Fruit fly (Drosophila melanogaster): Measurements from ENCODE around the gene CG18787.

The CG18787 gene

DNA sequence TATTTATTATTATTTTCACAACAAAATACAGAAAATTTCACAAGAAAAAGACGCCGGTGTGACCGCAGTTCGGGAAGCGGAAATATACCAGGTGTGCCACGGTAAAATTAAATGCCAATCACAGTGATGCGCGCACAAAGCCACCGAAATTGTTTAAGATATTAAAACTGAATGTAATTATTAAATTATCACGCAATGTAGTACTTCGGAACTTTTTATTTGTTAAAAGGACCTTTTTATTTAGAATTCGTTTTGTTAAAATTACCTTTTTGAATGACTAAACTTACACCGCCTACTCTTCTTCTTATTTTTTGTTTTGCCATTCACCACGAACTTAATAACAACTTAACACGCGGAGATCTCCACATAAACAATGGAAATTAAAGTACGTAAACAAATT, 11.2 kb downstream of the CG18787 start, which contains the start of the genes CG6686 and CG34163 (continued):
- TF ChIP-seq CG15073 (GFP tag; optimal IDR thresholded peaks at IDR 0.05) (no peak), oc (tag; optimal IDR thresholded peaks at IDR 0.05) (no peak), CG11456 (GFP tag; IDR thresholded peaks at IDR 0.05) (no peak), btn (GFP tag; optimal IDR thresholded peaks at IDR 0.05) (no peak), danr (GFP tag; IDR thresholded peaks at IDR 0.05) (no peak), ttk (GFP tag; IDR thresholded peaks at IDR 0.05) (no peak), CG2199 (GFP tag; IDR thresholded peaks at IDR 0.05) (0 out of 3 replicates have a peak, but pooled peaks have one; percentile 29), fru (optimal IDR thresholded peaks at IDR 0.05) (no peak), CG10366 (GFP tag; IDR thresholded peaks at IDR 0.05) (peak; percentile 39; the same call in 1 of the 2 replicates), ro (GFP tag; IDR thresholded peaks at IDR 0.05) (no peak), CG10543 (GFP tag; optimal IDR thresholded peaks at IDR 0.05) (peak; percentile 1), sqz (GFP tag; optimal IDR thresholded peaks at IDR 0.05) (no peak), CG9817 (tag; optimal IDR thresholded peaks at IDR 0.05) (peak; percentile 13), Eip74EF (GFP tag; optimal IDR thresholded peaks at IDR 0.05) (no peak), tll (GFP tag; optimal IDR thresholded peaks at IDR 0.05) (no peak), Meics (GFP tag; optimal IDR thresholded peaks at IDR 0.05) (peak; percentile 47), kah (GFP tag; optimal IDR thresholded peaks at IDR 0.05) (no peak), CG3281 (GFP tag; optimal IDR thresholded peaks at IDR 0.05) (peak; percentile 35), Hr3 (GFP tag; optimal IDR thresholded peaks at IDR 0.05) (peak; percentile 55), CG15011 (GFP tag; optimal IDR thresholded peaks at IDR 0.05) (no peak), aop (GFP tag; IDR thresholded peaks at IDR 0.05) (no peak), CG14710 (tag; optimal IDR thresholded peaks at IDR 0.05) (peak; percentile 83), CG10462 (GFP tag; optimal IDR thresholded peaks at IDR 0.05) (peak; percentile 37), HmgD (GFP tag; optimal IDR thresholded peaks at IDR 0.05) (peak; percentile 34), CG10209 (GFP tag; optimal IDR thresholded peaks at IDR 0.05) (no peak), Lpt (GFP tag; optimal IDR thresholded peaks at IDR 0.05) (no peak), HLH54F (GFP tag; optimal IDR thresholded peaks at IDR 0.05) (peak; percentile 42), trem (tag; optimal IDR thresholded peaks at IDR 0.05) (peak; percentile 70), CG10431 (GFP tag; optimal IDR thresholded peaks at IDR 0.05) (no peak), CG16815 (GFP tag; optimal IDR thresholded peaks at IDR 0.05) (no peak), CG11398 (GFP tag; optimal IDR thresholded peaks at IDR 0.05) (no peak), Blimp-1 (GFP tag; optimal IDR thresholded peaks at IDR 0.05) (no peak), CG15601 (tag; optimal IDR thresholded peaks at IDR 0.05) (peak; percentile 27), shn (GFP tag; optimal IDR thresholded peaks at IDR 0.05) (no peak), CG31224 (GFP tag; IDR thresholded peaks at IDR 0.05) (no peak), CG4617 (GFP tag; optimal IDR thresholded peaks at IDR 0.05; ENCODE audit: borderline replicate concordance) (peak; percentile 88), twi (tag; optimal IDR thresholded peaks at IDR 0.05) (no peak), CG17328 (GFP tag; IDR thresholded peaks at IDR 0.05) (no peak), CG9727 (GFP tag; optimal IDR thresholded peaks at IDR 0.05) (peak; percentile 33), CG6854 (GFP tag; optimal IDR thresholded peaks at IDR 0.05) (no peak), CG43689 (GFP tag; IDR thresholded peaks at IDR 0.05) (no peak), cwo (GFP tag; optimal IDR thresholded peaks at IDR 0.05) (no peak), pan (optimal IDR thresholded peaks at IDR 0.05) (no peak), pan (GFP tag; optimal IDR thresholded peaks at IDR 0.05 in 1 of 2, IDR thresholded peaks at IDR 0.05 in 1 of 2) (no peak), CG6683 (GFP tag; optimal IDR thresholded peaks at IDR 0.05) (no peak), p53 (GFP tag; optimal IDR thresholded peaks at IDR 0.05) (no peak), Spps (tag; optimal IDR thresholded peaks at IDR 0.05) (no peak), CG8290 (GFP tag; optimal IDR thresholded peaks at IDR 0.05) (no peak), CG8290 (tag; optimal IDR thresholded peaks at IDR 0.05) (no peak), BtbVII (GFP tag; optimal IDR thresholded peaks at IDR 0.05) (no peak), Hand (GFP tag; optimal IDR thresholded peaks at IDR 0.05) (no peak), CG6272 (GFP tag; IDR thresholded peaks at IDR 0.05) (no peak)

All from whole organism, embryonic.